Fruit fly (Drosophila melanogaster): ENCODE data around the gene Jon25Bii.

Jon25Bii gene

DNA sequence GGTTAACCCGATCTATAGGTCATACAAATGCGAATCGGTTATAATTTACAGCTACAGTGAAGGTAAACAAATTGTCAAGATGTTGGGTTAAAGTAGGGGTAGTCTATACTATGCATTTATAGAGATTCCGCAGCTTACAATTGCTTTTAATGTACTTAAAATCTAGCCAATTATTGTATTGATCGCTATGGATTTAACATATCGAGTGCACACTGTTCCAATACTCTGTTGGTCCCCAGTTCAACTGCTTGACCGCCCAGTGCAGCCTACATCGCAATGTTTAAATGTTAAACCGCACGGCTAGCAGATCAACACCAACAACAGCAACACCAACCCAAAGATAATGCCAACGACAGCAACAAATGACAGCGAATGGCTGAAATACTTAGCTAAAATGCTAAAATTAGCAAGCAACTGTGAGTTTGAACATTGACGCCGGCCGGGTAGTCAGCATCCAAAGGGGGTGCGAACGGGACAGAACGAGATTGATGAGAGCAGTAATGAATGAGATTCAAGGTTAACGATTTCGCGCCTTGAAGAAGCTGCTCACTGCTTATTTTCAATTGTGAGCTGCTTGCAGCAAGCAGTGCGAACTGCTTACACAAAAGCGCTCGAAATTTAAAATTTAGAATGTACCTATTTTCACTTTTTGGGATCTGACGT lies 48.1 kb upstream of the Jon25Bii start (continued):
- no peak for TF ChIP-seq kay (GFP tag; optimal IDR thresholded peaks at IDR 0.05)
- peak; percentile 100 for TF ChIP-seq CG31365 (tag; optimal IDR thresholded peaks at IDR 0.05)
- TF ChIP-seq lilli (GFP tag; optimal IDR thresholded peaks at IDR 0.05), result no peak
- TF ChIP-seq CG18599 (GFP tag; optimal IDR thresholded peaks at IDR 0.05), result no peak
- no peak for TF ChIP-seq CG11560 (tag; IDR thresholded peaks at IDR 0.05)
- TF ChIP-seq CG34422 (GFP tag; IDR thresholded peaks at IDR 0.05), result peak; percentile 59; the same call in 1 of the 3 replicates
- TF ChIP-seq Doc2 (GFP tag; IDR thresholded peaks at IDR 0.05), result 0 out of 2 replicates have a peak, but pooled peaks have one; percentile 4
- peak; percentile 39 for TF ChIP-seq B-H1 (GFP tag; IDR thresholded peaks at IDR 0.05)
- no peak for TF ChIP-seq Elba2 (GFP tag; optimal IDR thresholded peaks at IDR 0.05)
- TF ChIP-seq CkIIα-i1 (GFP tag; IDR thresholded peaks at IDR 0.05), result no peak
- no peak for TF ChIP-seq CG16815 (GFP tag; optimal IDR thresholded peaks at IDR 0.05)
- no peak for TF ChIP-seq Asciz (GFP tag; optimal IDR thresholded peaks at IDR 0.05)
- no peak for TF ChIP-seq CG2678 (tag; optimal IDR thresholded peaks at IDR 0.05)
- peak; percentile 49; the same call in 1 of the 2 replicates for TF ChIP-seq CG13287 (GFP tag; IDR thresholded peaks at IDR 0.05; ENCODE audit: partially characterized antibody)
- peak; percentile 12; the same call in 2 of the 3 replicates for TF ChIP-seq croc (GFP tag; conservative IDR thresholded peaks at IDR 0.05)
- peak; percentile 11 for TF ChIP-seq sens (GFP tag)
- TF ChIP-seq ranshi (GFP tag; IDR thresholded peaks at IDR 0.05), result peak; percentile 41; the same call in 1 of the 2 replicates
- peak; percentile 48 for TF ChIP-seq Blimp-1 (GFP tag; optimal IDR thresholded peaks at IDR 0.05)
- no peak for TF ChIP-seq danr (GFP tag; IDR thresholded peaks at IDR 0.05)
- TF ChIP-seq hkb (optimal IDR thresholded peaks at IDR 0.05), result peak; percentile 41
- TF ChIP-seq hkb (GFP tag; IDR thresholded peaks at IDR 0.05), result no peak
- peak; percentile 12; the same call in 1 of the 3 replicates for TF ChIP-seq gce (GFP tag; IDR thresholded peaks at IDR 0.05)
- TF ChIP-seq CG2875 (GFP tag; optimal IDR thresholded peaks at IDR 0.05), result peak; percentile 6
- no peak for TF ChIP-seq bowl (GFP tag; IDR thresholded peaks at IDR 0.05)
- no peak for TF ChIP-seq ro (GFP tag; IDR thresholded peaks at IDR 0.05)
- peak; percentile 24; the same call in 1 of the 2 replicates for TF ChIP-seq CG14667 (GFP tag; IDR thresholded peaks at IDR 0.05)
- TF ChIP-seq Oaz (GFP tag; IDR thresholded peaks at IDR 0.05), result 0 out of 2 replicates have a peak, but pooled peaks have one; percentile 6
- no peak for TF ChIP-seq az2 (GFP tag; optimal IDR thresholded peaks at IDR 0.05)
- no peak for TF ChIP-seq fu2 (GFP tag; optimal IDR thresholded peaks at IDR 0.05)
- TF ChIP-seq slp2 (GFP tag; optimal IDR thresholded peaks at IDR 0.05), result no peak
- TF ChIP-seq eve (GFP tag; optimal IDR thresholded peaks at IDR 0.05), result peak in 1 of 2 experiments; percentile 44

DNA sequence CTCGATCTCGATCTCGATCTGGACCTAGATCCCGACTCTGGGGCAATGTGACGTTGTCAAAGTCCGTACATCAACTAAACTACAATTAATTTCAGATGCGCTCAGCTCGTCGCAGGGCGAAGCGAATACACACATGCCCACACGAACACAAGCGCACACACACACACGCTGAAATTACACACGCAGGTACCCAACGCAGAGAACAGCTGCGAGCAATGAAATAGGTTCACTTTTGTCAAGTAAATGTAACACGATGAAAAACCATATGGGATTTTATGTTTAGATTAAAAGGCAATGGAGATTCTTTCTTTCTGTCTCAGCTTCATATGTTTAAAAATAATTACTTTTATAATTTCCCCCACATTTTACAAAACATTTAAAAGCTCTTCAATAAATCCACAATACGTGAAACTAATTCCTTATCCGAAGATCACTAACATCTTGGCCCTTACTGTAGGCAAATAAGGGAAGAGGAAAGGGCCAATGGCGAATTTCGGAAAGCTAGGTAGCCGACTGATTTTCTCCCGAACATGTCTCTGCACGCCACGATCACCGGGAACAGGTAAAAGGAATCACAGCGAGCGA lies 47.4 kb upstream of the Jon25Bii start:
- TF ChIP-seq tna (GFP tag; IDR thresholded peaks at IDR 0.05; ENCODE audit: partially characterized antibody) (no peak), CG8944 (GFP tag; optimal IDR thresholded peaks at IDR 0.05) (peak; percentile 44), hbn (GFP tag; IDR thresholded peaks at IDR 0.05; ENCODE audit: partially characterized antibody) (no peak), phol (tag; optimal IDR thresholded peaks at IDR 0.05) (peak; percentile 84), CG18599 (GFP tag; optimal IDR thresholded peaks at IDR 0.05) (peak; percentile 85), Hr3 (GFP tag; optimal IDR thresholded peaks at IDR 0.05) (peak; percentile 68), CG3838 (GFP tag; optimal IDR thresholded peaks at IDR 0.05) (peak; percentile 38), CG16815 (GFP tag; optimal IDR thresholded peaks at IDR 0.05) (peak; percentile 90), da (GFP tag; optimal IDR thresholded peaks at IDR 0.05) (no peak), NK7.1 (GFP tag; optimal IDR thresholded peaks at IDR 0.05) (no peak), Awh (GFP tag; IDR thresholded peaks at IDR 0.05) (peak; percentile 84), caup (GFP tag; optimal IDR thresholded peaks at IDR 0.05; ENCODE audit: severe bottlenecking) (peak; percentile 81), bbx (GFP tag; IDR thresholded peaks at IDR 0.05; ENCODE audit: partially characterized antibody) (no peak; the same call in 1 of the 2 replicates), CG12071 (GFP tag; optimal IDR thresholded peaks at IDR 0.05) (peak; percentile 59), CG11085 (GFP tag; IDR thresholded peaks at IDR 0.05) (0 out of 2 replicates have a peak, but pooled peaks have one; percentile 20), CG4404 (GFP tag; IDR thresholded peaks at IDR 0.05) (peak; percentile 81), HLH3B (GFP tag; IDR thresholded peaks at IDR 0.05) (peak; percentile 84), Hr78 (GFP tag; optimal IDR thresholded peaks at IDR 0.05) (peak in 1 of 2 experiments; percentile 60), CG14050 (GFP tag; IDR thresholded peaks at IDR 0.05) (peak; percentile 56), CG3407 (GFP tag; optimal IDR thresholded peaks at IDR 0.05) (peak; percentile 62), Opbp (GFP tag; IDR thresholded peaks at IDR 0.05; ENCODE audit: partially characterized antibody) (no peak)

All from whole organism, embryonic.